Fruit fly (Drosophila melanogaster) whole organism, prepupa: Measurements from ENCODE around the gene CG43401.

Experiments
- Blimp-1 ChIP-seq: fragments of 200-800 bp; sonication (Bioruptor generic); optimal IDR thresholded peaks from 3 replicates; lab custom pipeline; 2017; ENCODE audit warnings: missing biosample characterization, missing genetic modification characterization, mild to moderate bottlenecking, moderate library complexity, missing genetic modification reagents
- CG10631 ChIP-seq: fragments of 200-800 bp; sonication (Bioruptor generic); optimal IDR thresholded peaks from 2 replicates; lab custom pipeline; 2016; ENCODE audit warnings: missing biosample characterization, missing genetic modification characterization
- CG11294 ChIP-seq: fragments of 200-800 bp; sonication (Bioruptor generic); IDR thresholded peaks from 2 replicates; pipeline ENCODE4 v1.3.6; 2022; ENCODE audit warnings: missing biosample characterization, missing genetic modification characterization
- CG11762 ChIP-seq: fragments of 200-800 bp; sonication (Bioruptor generic); optimal IDR thresholded peaks from 3 replicates; lab custom pipeline; 2016; ENCODE audit warnings: missing biosample characterization, missing genetic modification characterization; ENCODE audit not compliant: insufficient read depth
- CG11902 ChIP-seq: fragments of 200-800 bp; sonication (Bioruptor generic); optimal IDR thresholded peaks from 3 replicates; lab custom pipeline; 2016; ENCODE audit warnings: missing biosample characterization, missing genetic modification characterization
- CG15336 ChIP-seq: fragments of 200-800 bp; sonication (Bioruptor generic); IDR thresholded peaks from 2 replicates; pipeline ENCODE4 v1.3.6; 2022; ENCODE audit warnings: missing biosample characterization, missing genetic modification characterization
- CG1621 ChIP-seq: fragments of 200-800 bp; sonication (Bioruptor generic); optimal IDR thresholded peaks from 3 replicates; lab custom pipeline; 2018; ENCODE audit warnings: missing biosample characterization, mild to moderate bottlenecking, missing genetic modification characterization
- CG16779 ChIP-seq: fragments of 200-800 bp; sonication (Bioruptor generic); optimal IDR thresholded peaks from 3 replicates; lab custom pipeline; 2017; ENCODE audit warnings: missing biosample characterization, mild to moderate bottlenecking, missing genetic modification characterization
- CG31627 ChIP-seq: fragments of 200-800 bp; sonication (Bioruptor generic); optimal IDR thresholded peaks from 3 replicates; lab custom pipeline; 2016; ENCODE audit warnings: missing biosample characterization, missing genetic modification characterization
- CG32006 ChIP-seq: fragments of 200-800 bp; sonication (Bioruptor generic); optimal IDR thresholded peaks from 3 replicates; lab custom pipeline; 2017; ENCODE audit warnings: missing biosample characterization, mild to moderate bottlenecking, missing genetic modification characterization
- CG34406 ChIP-seq: fragments of 200-800 bp; sonication (Bioruptor generic); optimal IDR thresholded peaks from 3 replicates; lab custom pipeline; 2016; ENCODE audit warnings: missing biosample characterization, missing genetic modification characterization
- CG3919 ChIP-seq: fragments of 200-800 bp; sonication (Bioruptor generic); optimal IDR thresholded peaks from 3 replicates; lab custom pipeline; 2016; ENCODE audit warnings: missing biosample characterization, missing genetic modification characterization
- CG4318 ChIP-seq: fragments of 200-800 bp; sonication (Bioruptor generic); optimal IDR thresholded peaks from 3 replicates; lab custom pipeline; 2017; ENCODE audit warnings: missing biosample characterization, mild to moderate bottlenecking, missing genetic modification characterization
- CG6163 ChIP-seq: fragments of 200-800 bp; sonication (Bioruptor generic); IDR thresholded peaks from 3 replicates; pipeline ENCODE4 v1.3.6; 2022; ENCODE audit warnings: missing biosample characterization, missing genetic modification characterization
- CG6276 ChIP-seq: fragments of 200-800 bp; sonication (Bioruptor generic); optimal IDR thresholded peaks from 2 replicates; lab custom pipeline; 2017; ENCODE audit warnings: missing biosample characterization, mild to moderate bottlenecking, missing genetic modification characterization
- CG6792 ChIP-seq: fragments of 200-800 bp; sonication (Bioruptor generic); optimal IDR thresholded peaks from 3 replicates; lab custom pipeline; 2016; ENCODE audit warnings: missing biosample characterization, missing genetic modification characterization
- CG6854 ChIP-seq: fragments of 200-800 bp; sonication (Bioruptor generic); optimal IDR thresholded peaks from 2 replicates; lab custom pipeline; 2017; ENCODE audit warnings: missing biosample characterization, mild to moderate bottlenecking, missing genetic modification characterization
- CG7368 ChIP-seq: fragments of 200-800 bp; sonication (Bioruptor generic); optimal IDR thresholded peaks from 3 replicates; lab custom pipeline; 2016; ENCODE audit warnings: missing biosample characterization, missing genetic modification characterization
- CG8119 ChIP-seq: fragments of 200-800 bp; sonication (Bioruptor generic); IDR thresholded peaks from 3 replicates; pipeline ENCODE4 v1.3.6; 2022; ENCODE audit warnings: missing biosample characterization, missing genetic modification characterization
- CG8319 ChIP-seq: fragments of 200-800 bp; sonication (Bioruptor generic); optimal IDR thresholded peaks from 3 replicates; lab custom pipeline; 2016; ENCODE audit warnings: missing biosample characterization, missing genetic modification characterization
- CG8632 ChIP-seq: fragments of 200-800 bp; sonication (Bioruptor generic); optimal IDR thresholded peaks from 3 replicates; lab custom pipeline; 2016; ENCODE audit warnings: missing biosample characterization, missing genetic modification characterization
- CG9139 ChIP-seq: fragments of 200-800 bp; sonication (Bioruptor generic); optimal IDR thresholded peaks from 3 replicates; lab custom pipeline; 2017; ENCODE audit warnings: missing biosample characterization, mild to moderate bottlenecking, missing genetic modification characterization
- Eip75B ChIP-seq: fragments of 200-800 bp; sonication (Bioruptor generic); optimal IDR thresholded peaks from 3 replicates; lab custom pipeline; 2016; ENCODE audit warnings: missing biosample characterization, missing genetic modification characterization
- Eip78C ChIP-seq: fragments of 200-800 bp; sonication (Bioruptor generic); peaks from one replicate; lab custom pipeline; 2016; ENCODE audit warnings: missing biosample characterization, missing genetic modification characterization
- Eip93F ChIP-seq: fragments of 200-800 bp; sonication (Bioruptor generic); optimal IDR thresholded peaks from 2 replicates; lab custom pipeline; 2016; ENCODE audit warnings: missing biosample characterization, mild to moderate bottlenecking, missing genetic modification characterization
- Ets21C ChIP-seq: fragments of 200-800 bp; sonication (Bioruptor generic); optimal IDR thresholded peaks from 3 replicates; lab custom pipeline; 2016; ENCODE audit warnings: missing biosample characterization, missing genetic modification characterization
- Ets96B ChIP-seq: fragments of 200-800 bp; optimal IDR thresholded peaks from 2 replicates; lab custom pipeline; 2019; ENCODE audit warnings: missing biosample characterization, mild to moderate bottlenecking, missing genetic modification characterization, moderate library complexity
- Gug ChIP-seq: fragments of 200-800 bp; sonication (Bioruptor generic); IDR thresholded peaks from 2 replicates; pipeline ENCODE4 v1.3.6; 2022; ENCODE audit warnings: missing biosample characterization, missing genetic modification characterization
- Hr39 ChIP-seq: fragments of 200-800 bp; sonication (Bioruptor generic); optimal IDR thresholded peaks from 2 replicates; lab custom pipeline; 2016; ENCODE audit warnings: missing biosample characterization, missing genetic modification characterization
- Hr4 ChIP-seq: fragments of 200-800 bp; sonication (Bioruptor generic); optimal IDR thresholded peaks from 3 replicates; lab custom pipeline; 2016; ENCODE audit warnings: missing biosample characterization, missing genetic modification characterization
- Lpt ChIP-seq: fragments of 200-800 bp; sonication (Bioruptor generic); optimal IDR thresholded peaks from 3 replicates; lab custom pipeline; 2016; ENCODE audit warnings: missing biosample characterization, missing genetic modification characterization
- OdsH ChIP-seq: fragments of 200-800 bp; sonication (Bioruptor generic); optimal IDR thresholded peaks from 3 replicates; lab custom pipeline; 2016; ENCODE audit warnings: missing biosample characterization, missing genetic modification characterization
- Smox ChIP-seq: fragments of 200-800 bp; sonication (Bioruptor generic); optimal IDR thresholded peaks from 3 replicates; lab custom pipeline; 2016; ENCODE audit warnings: missing biosample characterization, missing genetic modification characterization
- Sox102F ChIP-seq: fragments of 200-800 bp; sonication (Bioruptor generic); optimal IDR thresholded peaks from 2 replicates; lab custom pipeline; 2016; ENCODE audit warnings: missing biosample characterization, mild to moderate bottlenecking, missing genetic modification characterization
- Sox14 ChIP-seq: fragments of 200-800 bp; sonication (Bioruptor generic); optimal IDR thresholded peaks from 3 replicates; lab custom pipeline; 2016; ENCODE audit warnings: missing biosample characterization, missing genetic modification characterization
- Sox15 ChIP-seq: fragments of 200-800 bp; sonication (Bioruptor generic); optimal IDR thresholded peaks from 3 replicates; lab custom pipeline; 2016; ENCODE audit warnings: missing biosample characterization, missing genetic modification characterization
- achi ChIP-seq: fragments of 200-800 bp; sonication (Bioruptor generic); optimal IDR thresholded peaks from 3 replicates; lab custom pipeline; 2016; ENCODE audit warnings: missing biosample characterization, missing genetic modification characterization
- acj6 ChIP-seq: fragments of 200-800 bp; sonication (Bioruptor generic); optimal IDR thresholded peaks from 3 replicates; lab custom pipeline; 2016; ENCODE audit warnings: missing biosample characterization, missing genetic modification characterization
- cyc ChIP-seq: fragments of 200-800 bp; sonication (Bioruptor generic); optimal IDR thresholded peaks from 3 replicates; lab custom pipeline; 2016; ENCODE audit warnings: missing biosample characterization, missing genetic modification characterization
- dac ChIP-seq: fragments of 200-800 bp; sonication (Bioruptor generic); optimal IDR thresholded peaks from 2 replicates; lab custom pipeline; 2017; ENCODE audit warnings: missing biosample characterization, mild to moderate bottlenecking, missing genetic modification characterization
- dsx ChIP-seq: fragments of 200-800 bp; optimal IDR thresholded peaks from 3 replicates; lab custom pipeline; 2019; ENCODE audit warnings: missing biosample characterization, mild to moderate bottlenecking, missing genetic modification characterization, moderate library complexity; ENCODE audit not compliant: poor library complexity, severe bottlenecking
- eg ChIP-seq: fragments of 200-800 bp; sonication (Bioruptor generic); IDR thresholded peaks from 3 replicates; pipeline ENCODE4 v1.3.6; 2022; ENCODE audit warnings: missing biosample characterization, missing genetic modification characterization
- esn ChIP-seq: fragments of 200-800 bp; sonication (Bioruptor generic); optimal IDR thresholded peaks from 2 replicates; lab custom pipeline; 2016; ENCODE audit warnings: missing biosample characterization, mild to moderate bottlenecking, missing genetic modification characterization, moderate library complexity
- fd59A ChIP-seq: fragments of 200-800 bp; sonication (Bioruptor generic); optimal IDR thresholded peaks from 2 replicates; lab custom pipeline; 2017; ENCODE audit warnings: missing biosample characterization, mild to moderate bottlenecking, missing genetic modification characterization, missing genetic modification reagents
- fd85E ChIP-seq: fragments of 200-800 bp; sonication (Bioruptor generic); optimal IDR thresholded peaks from 3 replicates; lab custom pipeline; 2016; ENCODE audit warnings: missing biosample characterization, missing genetic modification characterization
- fkh ChIP-seq: fragments of 200-800 bp; sonication (Bioruptor generic); optimal IDR thresholded peaks from 3 replicates; lab custom pipeline; 2017; ENCODE audit warnings: missing biosample characterization, mild to moderate bottlenecking, missing genetic modification characterization, moderate library complexity
- net ChIP-seq: fragments of 200-800 bp; sonication (Bioruptor generic); optimal IDR thresholded peaks from 3 replicates; lab custom pipeline; 2016; ENCODE audit warnings: missing biosample characterization, missing genetic modification characterization
- salr ChIP-seq, 2 experiments: fragments of 200-800 bp; sonication (Bioruptor generic); optimal IDR thresholded peaks; 3 replicates each; lab custom pipeline; 2016 to 2018; ENCODE audit warnings: missing biosample characterization in 2 of 2, missing genetic modification characterization in 2 of 2, mild to moderate bottlenecking in 1 of 2
- spab ChIP-seq: fragments of 200-800 bp; sonication (Bioruptor generic); optimal IDR thresholded peaks from 2 replicates; lab custom pipeline; 2017; ENCODE audit warnings: missing biosample characterization, mild to moderate bottlenecking, missing genetic modification characterization, missing genetic modification reagents
- svp ChIP-seq: fragments of 200-800 bp; sonication (Bioruptor generic); peaks from one replicate; lab custom pipeline; 2016; ENCODE audit warnings: missing biosample characterization, missing genetic modification characterization
- topi ChIP-seq: fragments of 200-800 bp; sonication (Bioruptor generic); optimal IDR thresholded peaks from 3 replicates; lab custom pipeline; 2016; ENCODE audit warnings: missing biosample characterization, missing genetic modification characterization
- vri ChIP-seq: fragments of 200-800 bp; sonication (Bioruptor generic); optimal IDR thresholded peaks from 3 replicates; lab custom pipeline; 2016; ENCODE audit warnings: missing biosample characterization, mild to moderate bottlenecking, missing genetic modification characterization

The CG43401 gene

DNA sequence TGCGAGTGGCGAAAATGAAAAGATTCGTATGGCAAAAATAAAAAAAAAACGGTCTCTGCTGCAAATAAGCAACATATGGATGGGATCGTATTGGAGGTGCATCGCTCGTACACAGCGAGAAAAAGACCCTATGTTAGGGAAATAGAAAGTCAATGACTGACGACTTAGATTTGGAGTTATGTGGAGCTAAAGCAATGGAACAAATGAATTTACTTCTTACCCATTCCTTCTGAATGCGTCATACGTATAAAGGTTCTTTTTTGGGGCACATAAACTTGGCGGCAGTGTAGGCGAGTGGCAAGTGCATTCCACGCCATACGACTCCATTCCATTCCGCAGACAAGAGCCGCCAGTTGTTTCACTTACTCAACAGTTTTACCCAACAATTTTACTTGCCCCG lies 42.5 kb downstream of the CG43401 start:
- peak; percentile 75 for TF ChIP-seq achi (GFP tag; lab: Kevin White, UChicago)
- peak; percentile 78 for TF ChIP-seq spab (GFP tag; lab: Kevin White, UChicago)
- TF ChIP-seq CG11294 (GFP tag; lab: Robert Waterston, UW): no peak
- TF ChIP-seq topi (GFP tag; lab: Kevin White, UChicago): peak; percentile 80
- TF ChIP-seq CG6854 (GFP tag; lab: Kevin White, UChicago): peak; percentile 28
- TF ChIP-seq CG34406 (GFP tag; lab: Kevin White, UChicago): peak; percentile 69
- TF ChIP-seq net: peak; percentile 74
- TF ChIP-seq Sox15 (GFP tag; lab: Kevin White, UChicago): peak; percentile 58
- no peak for TF ChIP-seq dac (GFP tag; lab: Kevin White, UChicago)
- peak; percentile 56 for TF ChIP-seq Ets21C (GFP tag; lab: Kevin White, UChicago)
- TF ChIP-seq CG6163 (GFP tag; lab: Robert Waterston, UW): peak; percentile 85
- TF ChIP-seq fd59A: peak; percentile 78
- TF ChIP-seq Ets96B (tag; lab: Kevin White, UChicago): peak; percentile 84
- peak; percentile 74 for TF ChIP-seq CG8632
- peak; percentile 73 for TF ChIP-seq OdsH (GFP tag; lab: Kevin White, UChicago)
- TF ChIP-seq CG6792 (GFP tag; lab: Kevin White, UChicago): peak; percentile 83
- TF ChIP-seq eg (GFP tag; lab: Robert Waterston, UW): 0 out of 3 replicates have a peak, but pooled peaks have one; percentile 47
- TF ChIP-seq Sox14 (GFP tag; lab: Kevin White, UChicago): peak; percentile 80
- peak; percentile 57 for TF ChIP-seq vri (GFP tag; lab: Kevin White, UChicago)
- TF ChIP-seq Hr39 (GFP tag; lab: Kevin White, UChicago): peak; percentile 75
- TF ChIP-seq Lpt: peak; percentile 9
- peak; percentile 70 for TF ChIP-seq CG11902 (GFP tag; lab: Kevin White, UChicago)
- TF ChIP-seq fd85E (GFP tag; lab: Kevin White, UChicago): peak; percentile 19
- peak; percentile 82 for TF ChIP-seq CG7368 (GFP tag; lab: Kevin White, UChicago)
- TF ChIP-seq salr (GFP tag; optimal IDR thresholded peaks at IDR 0.05; lab: Kevin White, UChicago): peak; percentile 34 to 65
- TF ChIP-seq CG1621 (tag; lab: Kevin White, UChicago): peak; percentile 76
- TF ChIP-seq CG9139 (GFP tag; lab: Kevin White, UChicago): peak; percentile 65
- TF ChIP-seq Hr4: peak; percentile 66
- TF ChIP-seq esn: peak; percentile 82
- no peak for TF ChIP-seq fkh (GFP tag; lab: Kevin White, UChicago)
- peak; percentile 67 for TF ChIP-seq CG11762 (GFP tag; lab: Kevin White, UChicago)
- TF ChIP-seq Eip75B (GFP tag; lab: Kevin White, UChicago): peak; percentile 78
- peak; percentile 81 for TF ChIP-seq CG3919
- TF ChIP-seq CG4318 (GFP tag; lab: Kevin White, UChicago): no peak
- peak; percentile 75 for TF ChIP-seq acj6 (GFP tag; lab: Kevin White, UChicago)
- TF ChIP-seq CG15336 (GFP tag; lab: Robert Waterston, UW): peak; percentile 50; the same call in 1 of the 2 replicates
- TF ChIP-seq CG16779: peak; percentile 24
- TF ChIP-seq Eip78C (GFP tag; lab: Kevin White, UChicago): peak; percentile 96
- TF ChIP-seq Eip93F (GFP tag; lab: Kevin White, UChicago): no peak
- TF ChIP-seq dsx (GFP tag; lab: Kevin White, UChicago): peak; percentile 74
- peak; percentile 77 for TF ChIP-seq CG10631
- TF ChIP-seq Blimp-1 (GFP tag; lab: Kevin White, UChicago): peak; percentile 37
- peak; percentile 31; the same call in 1 of the 2 replicates for TF ChIP-seq Gug (GFP tag; lab: Robert Waterston, UW)
- peak; percentile 89 for TF ChIP-seq svp (GFP tag; lab: Kevin White, UChicago)
- peak; percentile 76 for TF ChIP-seq cyc (GFP tag; lab: Kevin White, UChicago)
- peak; percentile 77 for TF ChIP-seq Sox102F (GFP tag; lab: Kevin White, UChicago)
- peak; percentile 70 for TF ChIP-seq CG8319
- TF ChIP-seq CG6276 (GFP tag; lab: Kevin White, UChicago): peak; percentile 22
- peak; percentile 78 for TF ChIP-seq CG31627 (GFP tag; lab: Kevin White, UChicago)
- peak; percentile 60 for TF ChIP-seq CG32006
- TF ChIP-seq Smox: peak; percentile 69
- TF ChIP-seq CG8119 (GFP tag; lab: Robert Waterston, UW): peak; percentile 42; the same call in 2 of the 3 replicates
